Worm (Caenorhabditis elegans) whole organism, L3 larva: Measurements from ENCODE around the gene Y17G7B.17.

Experiments
- ZK546.5 ChIP-seq: sonication (generic microtip); optimal IDR thresholded peaks from 2 replicates; lab custom pipeline; 2017; ENCODE audit warnings: missing biosample characterization, missing genetic modification characterization
- aly-2 ChIP-seq: fragments of 150-350 bp; optimal IDR thresholded peaks from 2 replicates; lab custom pipeline; 2014; ENCODE audit warnings: missing biosample characterization, missing genetic modification characterization
- ama-1 ChIP-seq: fragments of 150-350 bp; optimal IDR thresholded peaks from 2 replicates; lab custom pipeline; 2018
- ceh-16 ChIP-seq: sonication (generic microtip); optimal IDR thresholded peaks from 2 replicates; lab custom pipeline; 2017; ENCODE audit warnings: missing biosample characterization, missing genetic modification characterization
- ceh-28 ChIP-seq: fragments of 150-350 bp; optimal IDR thresholded peaks from 2 replicates; lab custom pipeline; 2014; ENCODE audit warnings: missing biosample characterization, missing genetic modification reagents, missing genetic modification characterization
- ceh-82 ChIP-seq: fragments of 150-350 bp; optimal IDR thresholded peaks from 2 replicates; lab custom pipeline; 2014; ENCODE audit warnings: missing biosample characterization, missing genetic modification characterization
- daf-12 ChIP-seq: fragments of 150-350 bp; optimal IDR thresholded peaks from 2 replicates; lab custom pipeline; 2014; ENCODE audit warnings: missing biosample characterization, missing genetic modification reagents, missing genetic modification characterization
- egl-5 ChIP-seq: fragments of 150-350 bp; optimal IDR thresholded peaks from 2 replicates; lab custom pipeline; 2017; ENCODE audit warnings: missing biosample characterization, missing genetic modification reagents, missing genetic modification characterization, inconsistent platforms
- elt-1 ChIP-seq: fragments of 150-350 bp; optimal IDR thresholded peaks from 2 replicates; lab custom pipeline; 2014; ENCODE audit warnings: missing biosample characterization, missing genetic modification characterization
- elt-2 ChIP-seq: sonication (generic microtip); optimal IDR thresholded peaks from 2 replicates; lab custom pipeline; 2016; ENCODE audit warnings: missing genetic modification reagents, mild to moderate bottlenecking, missing genetic modification characterization, missing compliant biosample characterization
- elt-3 ChIP-seq, 3 experiments: fragments of 150-350 bp in 1 of 3; sonication (generic microtip) in 2 of 3; optimal IDR thresholded peaks; 2 replicates in 2 of 3; 4 replicates in 1 of 3; lab custom pipeline; 2014 to 2017; ENCODE audit warnings: missing biosample characterization in 3 of 3, missing genetic modification characterization in 3 of 3
- eor-1 ChIP-seq, 2 experiments: fragments of 150-350 bp; optimal IDR thresholded peaks; 2 replicates each; lab custom pipeline; 2014 to 2018; ENCODE audit warnings: missing biosample characterization in 2 of 2, missing genetic modification characterization in 2 of 2
- fkh-2 ChIP-seq: fragments of 150-350 bp; optimal IDR thresholded peaks from 2 replicates; lab custom pipeline; 2014; ENCODE audit warnings: missing biosample characterization, missing genetic modification reagents, missing genetic modification characterization
- hmg-11 ChIP-seq: sonication (generic microtip); optimal IDR thresholded peaks from 2 replicates; lab custom pipeline; 2016; ENCODE audit warnings: missing genetic modification characterization, missing compliant biosample characterization
- jun-1 ChIP-seq: fragments of 150-350 bp; optimal IDR thresholded peaks from 2 replicates; lab custom pipeline; 2014; ENCODE audit warnings: missing biosample characterization, missing genetic modification reagents, missing genetic modification characterization
- lin-15B ChIP-seq: fragments of 150-350 bp; optimal IDR thresholded peaks from 2 replicates; lab custom pipeline; 2014; ENCODE audit warnings: missing biosample characterization, missing genetic modification characterization
- lin-39 ChIP-seq: fragments of 150-350 bp; optimal IDR thresholded peaks from 2 replicates; lab custom pipeline; 2018; ENCODE audit warnings: missing biosample characterization, missing genetic modification reagents, missing genetic modification characterization
- lsy-12 ChIP-seq: sonication (generic microtip); optimal IDR thresholded peaks from 2 replicates; lab custom pipeline; 2016; ENCODE audit warnings: mild to moderate bottlenecking, missing genetic modification characterization, missing compliant biosample characterization
- mml-1 ChIP-seq: fragments of 150-350 bp; sonication (generic microtip); optimal IDR thresholded peaks from 3 replicates; lab custom pipeline; 2014; ENCODE audit warnings: missing biosample characterization, missing genetic modification characterization
- nfya-1 ChIP-seq: sonication (generic microtip); optimal IDR thresholded peaks from 2 replicates; lab custom pipeline; 2017; ENCODE audit warnings: missing genetic modification characterization, mild to moderate bottlenecking, missing compliant biosample characterization, antibody characterized with exemption, moderate library complexity; ENCODE audit not compliant: insufficient read depth
- nhr-11 ChIP-seq: fragments of 150-350 bp; optimal IDR thresholded peaks from 2 replicates; lab custom pipeline; 2014; ENCODE audit warnings: missing biosample characterization, missing genetic modification characterization
- nhr-12 ChIP-seq: fragments of 150-350 bp; optimal IDR thresholded peaks from 2 replicates; lab custom pipeline; 2014; ENCODE audit warnings: missing biosample characterization, missing genetic modification characterization
- nhr-23 ChIP-seq: fragments of 150-350 bp; optimal IDR thresholded peaks from 2 replicates; lab custom pipeline; 2014; ENCODE audit warnings: missing biosample characterization, missing genetic modification reagents, missing genetic modification characterization
- nhr-237 ChIP-seq: fragments of 150-350 bp; optimal IDR thresholded peaks from 2 replicates; lab custom pipeline; 2014; ENCODE audit warnings: missing biosample characterization, missing genetic modification characterization
- nhr-25 ChIP-seq: sonication (generic microtip); optimal IDR thresholded peaks from 2 replicates; lab custom pipeline; 2017; ENCODE audit warnings: missing biosample characterization, missing genetic modification characterization
- nhr-28 ChIP-seq: fragments of 150-350 bp; optimal IDR thresholded peaks from 2 replicates; lab custom pipeline; 2014; ENCODE audit warnings: missing biosample characterization, missing genetic modification characterization
- nhr-67 ChIP-seq: fragments of 150-350 bp; optimal IDR thresholded peaks from 2 replicates; lab custom pipeline; 2014; ENCODE audit warnings: missing biosample characterization, missing genetic modification characterization
- nhr-76 ChIP-seq: fragments of 150-350 bp; sonication (generic microtip); optimal IDR thresholded peaks from 5 replicates; lab custom pipeline; 2014; ENCODE audit warnings: missing biosample characterization, missing genetic modification characterization
- nhr-77 ChIP-seq: fragments of 150-350 bp; optimal IDR thresholded peaks from 2 replicates; lab custom pipeline; 2014; ENCODE audit warnings: missing biosample characterization, missing genetic modification characterization
- pha-4 ChIP-seq: fragments of 150-350 bp; optimal IDR thresholded peaks from 2 replicates; lab custom pipeline; 2014; ENCODE audit warnings: missing biosample characterization, missing genetic modification reagents, missing genetic modification characterization
- pqm-1 ChIP-seq: fragments of 150-350 bp; optimal IDR thresholded peaks from 2 replicates; lab custom pipeline; 2017; ENCODE audit warnings: missing biosample characterization, missing genetic modification characterization, inconsistent platforms
- sea-2 ChIP-seq: fragments of 150-350 bp; sonication (generic microtip); optimal IDR thresholded peaks from 4 replicates; lab custom pipeline; 2014; ENCODE audit warnings: missing biosample characterization, missing genetic modification reagents, missing genetic modification characterization
- skn-1 ChIP-seq: fragments of 150-350 bp; optimal IDR thresholded peaks from 2 replicates; lab custom pipeline; 2014; ENCODE audit warnings: missing biosample characterization, missing genetic modification characterization
- snpc-4 ChIP-seq: fragments of 150-350 bp; optimal IDR thresholded peaks from 2 replicates; lab custom pipeline; 2014; ENCODE audit warnings: missing biosample characterization, missing genetic modification characterization
- tbx-2 ChIP-seq: sonication (generic microtip); optimal IDR thresholded peaks from 2 replicates; lab custom pipeline; 2016; ENCODE audit warnings: mild to moderate bottlenecking, missing genetic modification characterization, missing compliant biosample characterization
- unc-39 ChIP-seq: sonication (generic microtip); optimal IDR thresholded peaks from 4 replicates; lab custom pipeline; 2017; ENCODE audit warnings: missing biosample characterization, missing genetic modification characterization
- unc-62 ChIP-seq: fragments of 150-350 bp; sonication (generic microtip); optimal IDR thresholded peaks from 4 replicates; lab custom pipeline; 2014; ENCODE audit warnings: missing biosample characterization, missing genetic modification reagents, missing genetic modification characterization
- ztf-11 ChIP-seq: fragments of 150-350 bp; optimal IDR thresholded peaks from 2 replicates; lab custom pipeline; 2014; ENCODE audit warnings: missing biosample characterization, missing genetic modification characterization
- ztf-4 ChIP-seq: fragments of 150-350 bp; optimal IDR thresholded peaks from 2 replicates; lab custom pipeline; 2014; ENCODE audit warnings: missing biosample characterization, missing genetic modification characterization

Y17G7B.17 gene

ce11 chrII:12071243-12071642, 28.5 kb downstream of the Y17G7B.17 start:
- no peak for TF ChIP-seq snpc-4 (tag; lab: Kevin White, UChicago)
- TF ChIP-seq ama-1 (lab: Kevin White, UChicago): no peak
- no peak for TF ChIP-seq tbx-2
- no peak for TF ChIP-seq sea-2
- no peak for TF ChIP-seq unc-39 (tag; lab: Kevin White, UChicago)
- TF ChIP-seq lin-39: no peak
- no peak for TF ChIP-seq pqm-1 (tag; lab: Kevin White, UChicago)
- TF ChIP-seq jun-1: no peak
- no peak for TF ChIP-seq ZK546.5 (tag; lab: Kevin White, UChicago)
- TF ChIP-seq mml-1 (tag; lab: Kevin White, UChicago): no peak
- TF ChIP-seq, all 47 proteins: peak for 0

DNA sequence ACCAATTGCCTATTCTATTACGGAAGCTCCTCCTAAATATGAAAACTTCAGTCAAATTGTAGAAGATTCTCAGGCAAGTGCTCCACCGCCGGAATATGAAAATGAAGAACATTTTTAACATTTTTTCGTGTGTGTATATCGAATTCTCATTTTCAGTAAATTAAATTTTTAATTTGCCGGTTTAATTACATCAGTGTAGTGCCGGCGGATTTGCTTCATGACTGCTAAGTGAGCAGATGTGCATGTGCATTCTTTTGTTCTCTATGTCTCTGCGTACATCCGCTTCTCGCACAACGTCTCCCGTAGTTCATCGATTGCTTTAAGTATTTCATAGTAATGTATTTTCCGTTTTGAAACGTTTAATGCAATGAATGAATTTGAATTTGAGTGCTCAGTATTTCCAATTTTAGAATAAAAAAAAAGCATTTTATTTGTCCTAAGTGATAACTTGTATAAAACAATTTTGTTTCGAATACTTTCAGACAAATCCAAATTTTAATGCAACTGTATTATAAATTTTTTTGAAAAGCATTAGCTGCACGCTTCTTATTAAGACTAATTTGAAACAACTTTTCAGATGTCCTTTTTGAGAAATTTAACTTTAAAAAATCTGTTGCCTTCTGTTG, 32.2 kb downstream of the Y17G7B.17 start, which contains the start of gene Y17G7B.22:
TSS of gene Y17G7B.22 (plus strand) at position 576 of the 626 bp plus-strand sequence.
- TF ChIP-seq elt-2 (no peak), elt-3 (tag; optimal IDR thresholded peaks at IDR 0.05; lab: Kevin White, UChicago) (no peak), pqm-1 (tag; lab: Kevin White, UChicago) (no peak), nhr-25 (tag; lab: Kevin White, UChicago) (no peak), tbx-2 (no peak), pha-4 (tag; lab: Kevin White, UChicago) (no peak), nhr-76 (no peak)

DNA sequence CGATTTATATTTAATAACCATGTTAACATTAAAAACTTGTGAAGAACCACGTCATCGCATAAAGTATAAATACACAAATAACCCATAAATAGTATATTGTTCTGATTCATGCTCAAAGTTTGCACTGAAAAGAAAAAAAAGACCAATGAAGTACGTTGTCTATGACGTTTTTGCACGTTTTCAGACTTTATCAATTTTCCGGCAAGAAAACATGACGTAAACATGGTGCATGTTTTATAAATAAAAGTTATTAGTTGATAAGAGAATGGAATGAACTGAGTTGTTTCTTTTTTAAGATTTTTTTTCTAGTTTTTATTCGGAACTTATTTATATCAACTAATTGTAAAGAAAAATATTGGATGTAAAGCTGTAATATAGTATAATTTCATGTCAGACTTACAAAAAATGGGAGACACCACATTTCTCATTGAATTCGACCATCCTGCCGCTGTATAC, 35.1 kb downstream of the Y17G7B.17 start, which contains the start of gene arrd-8:
TSS of gene arrd-8 (plus strand) at position 406 of the 456 bp plus-strand sequence.
- TF ChIP-seq lsy-12 (tag; lab: Kevin White, UChicago) (no peak), pha-4 (tag; lab: Kevin White, UChicago) (peak; percentile 55), nfya-1 (tag; lab: Kevin White, UChicago) (no peak), aly-2 (tag; lab: Kevin White, UChicago) (no peak), nhr-67 (tag; lab: Kevin White, UChicago) (no peak), mml-1 (tag; lab: Kevin White, UChicago) (no peak), eor-1 (tag; optimal IDR thresholded peaks at IDR 0.05; lab: Kevin White, UChicago) (no peak), daf-12 (no peak), pqm-1 (tag; lab: Kevin White, UChicago) (peak; percentile 92), nhr-237 (tag; lab: Kevin White, UChicago) (no peak), elt-2 (peak; percentile 64), nhr-12 (tag; lab: Kevin White, UChicago) (no peak), nhr-11 (tag; lab: Kevin White, UChicago) (no peak), nhr-23 (tag; lab: Kevin White, UChicago) (no peak), egl-5 (tag; lab: Kevin White, UChicago) (no peak), fkh-2 (tag; lab: Kevin White, UChicago) (no peak), tbx-2 (no peak), lin-39 (no peak), ceh-82 (tag; lab: Kevin White, UChicago) (no peak), nhr-77 (tag; lab: Kevin White, UChicago) (no peak), skn-1 (no peak)

DNA sequence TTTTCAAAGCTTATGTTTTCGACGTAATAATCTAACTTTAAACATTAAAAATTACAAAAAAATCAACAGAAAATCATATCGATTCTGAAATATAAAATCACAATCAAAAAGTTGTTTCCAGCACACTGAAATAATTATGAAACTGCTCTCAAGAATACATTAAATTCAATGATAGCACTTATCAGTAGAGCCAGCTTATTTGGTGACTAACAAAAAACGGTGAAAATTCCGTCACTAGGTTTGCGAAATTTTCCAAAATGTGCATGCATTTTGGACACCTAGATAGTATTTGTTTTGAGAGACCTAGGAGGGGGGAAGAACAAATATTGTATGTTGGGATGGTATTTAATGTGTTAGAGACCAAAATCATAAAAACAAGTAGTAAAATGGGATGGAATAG, 36.7 kb downstream of the Y17G7B.17 start:
- no peak for TF ChIP-seq ama-1 (lab: Kevin White, UChicago)
- no peak for TF ChIP-seq nfya-1 (tag; lab: Kevin White, UChicago)
- TF ChIP-seq ztf-11 (tag; lab: Kevin White, UChicago): no peak
- TF ChIP-seq unc-39 (tag; lab: Kevin White, UChicago): no peak
- no peak for TF ChIP-seq nhr-12 (tag; lab: Kevin White, UChicago)
- no peak for TF ChIP-seq lin-39
- no peak for TF ChIP-seq nhr-77 (tag; lab: Kevin White, UChicago)
- no peak for TF ChIP-seq nhr-28
- TF ChIP-seq pqm-1 (tag; lab: Kevin White, UChicago): peak; percentile 34
- peak; percentile 0 for TF ChIP-seq pha-4 (tag; lab: Kevin White, UChicago)
- TF ChIP-seq elt-1: no peak
- no peak for TF ChIP-seq ceh-28 (tag; lab: Kevin White, UChicago)
- TF ChIP-seq ztf-4 (tag; lab: Kevin White, UChicago): no peak
- TF ChIP-seq nhr-25 (tag; lab: Kevin White, UChicago): no peak
- no peak for TF ChIP-seq unc-62 (GFP tag; lab: Kevin White, UChicago)
- TF ChIP-seq egl-5 (tag; lab: Kevin White, UChicago): no peak
- no peak for TF ChIP-seq daf-12
- no peak for TF ChIP-seq hmg-11
- TF ChIP-seq jun-1: no peak
- no peak for TF ChIP-seq lin-15B (tag; lab: Kevin White, UChicago)
- no peak for TF ChIP-seq ceh-82 (tag; lab: Kevin White, UChicago)
- TF ChIP-seq nhr-76: no peak
- peak; percentile 72 for TF ChIP-seq elt-2
- no peak for TF ChIP-seq skn-1
- no peak for TF ChIP-seq aly-2 (tag; lab: Kevin White, UChicago)
- TF ChIP-seq ceh-16 (tag; lab: Kevin White, UChicago): no peak
